Fruit fly (Drosophila melanogaster): ENCODE measurements around the gene CG46310.

- TF ChIP-seq Myc (optimal IDR thresholded peaks at IDR 0.05), result no peak
- no peak for TF ChIP-seq insv (optimal IDR thresholded peaks at IDR 0.05)
- no peak for TF ChIP-seq psq (optimal IDR thresholded peaks at IDR 0.05)
- TF ChIP-seq Sin3A (optimal IDR thresholded peaks at IDR 0.05), result no peak
These were observed 42.3 kb upstream of the CG46310 start for dm6 chr3R:23131341-23131884.

All from Kc167 (cell line).